Worm (Caenorhabditis elegans): ENCODE data around the gene nspb-10.

The nspb-10 gene

DNA sequence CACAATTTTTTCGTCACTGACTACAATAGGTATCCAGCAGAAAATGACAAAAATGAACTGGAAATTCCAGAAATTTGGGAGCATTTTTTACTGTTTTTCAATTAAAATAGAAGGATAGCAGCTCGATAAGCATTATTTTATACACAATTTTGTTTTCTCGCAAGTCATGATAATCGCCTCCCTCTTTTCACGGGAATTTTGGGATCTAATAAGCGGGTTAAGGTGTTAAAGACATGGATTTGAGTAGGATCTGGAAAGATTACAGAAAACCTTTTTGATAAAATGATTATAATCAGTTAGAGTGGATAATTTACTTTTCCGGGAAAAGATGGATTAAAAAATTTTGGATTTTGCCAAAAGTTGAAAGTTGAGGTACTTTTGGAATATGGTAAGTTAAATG is 39.4 kb downstream of the nspb-10 start, which contains the start of gene gcy-29:
Gene gcy-29 (minus strand): TSS at position 101 of the 400 bp plus-strand sequence.
- TF ChIP-seq egl-43 (GFP tag; IDR thresholded peaks at IDR 0.05): no peak
- TF ChIP-seq nhr-48 (tag; optimal IDR thresholded peaks at IDR 0.05): no peak
- TF ChIP-seq egl-27 (tag; optimal IDR thresholded peaks at IDR 0.05): no peak
- TF ChIP-seq hlh-11 (tag; optimal IDR thresholded peaks at IDR 0.05): no peak
- TF ChIP-seq lir-3 (tag; optimal IDR thresholded peaks at IDR 0.05): no peak
- no peak for TF ChIP-seq D1046.2 (GFP tag; IDR thresholded peaks at IDR 0.05)

DNA sequence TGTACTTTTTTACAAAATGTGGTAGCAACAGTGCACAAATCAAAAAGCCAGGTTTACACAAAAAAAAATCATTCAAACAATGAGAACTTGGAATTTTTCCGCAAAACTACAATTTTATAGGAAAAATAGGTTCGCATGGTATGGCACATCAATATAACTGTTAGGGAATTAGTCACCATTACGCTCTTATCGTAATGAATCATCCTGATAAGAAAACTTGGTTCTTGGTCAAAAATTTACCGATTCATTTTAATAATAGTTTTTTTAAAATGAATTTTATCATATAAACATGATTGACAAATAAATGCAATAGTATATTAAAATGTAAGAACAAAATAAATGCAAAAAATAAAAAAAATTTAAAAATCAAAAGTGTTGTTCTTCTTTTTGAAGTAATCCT is 47.5 kb downstream of the nspb-10 start:
- TF ChIP-seq ZK546.5 (tag; optimal IDR thresholded peaks at IDR 0.05): no peak
- TF ChIP-seq hif-1 (tag; optimal IDR thresholded peaks at IDR 0.05): no peak
- no peak for TF ChIP-seq nhr-41 (GFP tag; IDR thresholded peaks at IDR 0.05)
- no peak for TF ChIP-seq tag-97 (GFP tag; IDR thresholded peaks at IDR 0.05)
- no peak for TF ChIP-seq Y75B8A.6 (GFP tag; IDR thresholded peaks at IDR 0.05)
- no peak for TF ChIP-seq mxl-2 (GFP tag; conservative IDR thresholded peaks at IDR 0.05)
- TF ChIP-seq dmd-9 (GFP tag; IDR thresholded peaks at IDR 0.05): no peak
- TF ChIP-seq egl-43 (GFP tag; IDR thresholded peaks at IDR 0.05): no peak
- no peak for TF ChIP-seq dmd-8 (GFP tag; IDR thresholded peaks at IDR 0.05)
- peak; percentile 88 for TF ChIP-seq aha-1 (tag)
- TF ChIP-seq lin-29 (GFP tag; IDR thresholded peaks at IDR 0.05): no peak
- peak; percentile 38 for TF ChIP-seq pqm-1 (tag; optimal IDR thresholded peaks at IDR 0.05)
- TF ChIP-seq rbr-2 (tag; optimal IDR thresholded peaks at IDR 0.05): no peak
- TF ChIP-seq gei-8 (GFP tag; optimal IDR thresholded peaks at IDR 0.05): no peak
- TF ChIP-seq nhr-48 (tag; optimal IDR thresholded peaks at IDR 0.05): no peak
